Worm (Caenorhabditis elegans): ENCODE data around the gene T01B7.13.

- TF ChIP-seq K09A11.1 (tag; optimal IDR thresholded peaks at IDR 0.05; ENCODE audit: insufficient read depth): no peak
- TF ChIP-seq ets-4 (tag; optimal IDR thresholded peaks at IDR 0.05): no peak
- TF ChIP-seq pqm-1 (tag; optimal IDR thresholded peaks at IDR 0.05): no peak
- no peak for TF ChIP-seq unc-86 (tag; optimal IDR thresholded peaks at IDR 0.05)
Observed at ce11 chrII:8755270-8755669, 40.1 kb downstream of the T01B7.13 start, which contains the start of gene K08F8.7.

Data from whole organism, late embryonic.